Worm (Caenorhabditis elegans): Measurements from ENCODE around the gene C13A2.9.
"Not testable (repeated sequence)": the region's sequence is repeated elsewhere in the genome, so short reads cannot be mapped to it uniquely, and the experiment has no call there.

The C13A2.9 gene

ce11 chrV:7264042-7264441, at the start of gene C13A2.9:
Gene C13A2.9, minus strand, starts transcription at chrV:7264142.
- TF ChIP-seq unc-62 (GFP tag; optimal IDR thresholded peaks at IDR 0.05), result no peak

ce11 chrV:7313233-7313632, 49.3 kb upstream of the C13A2.9 start, which contains the start of gene srx-6:
Gene srx-6, minus strand, starts transcription at chrV:7313333.
- no peak for TF ChIP-seq unc-62 (GFP tag; optimal IDR thresholded peaks at IDR 0.05)

DNA sequence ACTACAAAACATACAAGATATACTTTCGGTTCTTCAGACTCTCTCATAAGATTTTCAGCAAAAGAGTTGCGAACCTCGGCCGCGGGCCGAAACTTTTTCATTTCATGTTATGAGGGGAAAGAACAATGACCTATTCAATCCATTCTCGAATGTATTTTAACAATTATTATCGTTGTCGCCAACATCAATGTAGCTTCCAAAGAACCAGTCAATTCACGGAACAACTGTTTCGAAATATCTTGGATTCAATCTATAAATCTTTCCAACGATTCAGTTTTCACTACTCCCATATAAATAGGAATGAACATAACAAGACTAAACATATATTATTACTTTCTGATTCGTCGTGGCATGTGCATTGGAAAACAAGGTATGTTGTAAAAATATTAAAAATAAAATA, 43.1 kb upstream of the C13A2.9 start, which contains the start of gene F07G11.1:
TSS of gene F07G11.1 (plus strand) at position 301 of the 400 bp plus-strand sequence.
- TF ChIP-seq unc-62 (GFP tag; optimal IDR thresholded peaks at IDR 0.05), result no peak

DNA sequence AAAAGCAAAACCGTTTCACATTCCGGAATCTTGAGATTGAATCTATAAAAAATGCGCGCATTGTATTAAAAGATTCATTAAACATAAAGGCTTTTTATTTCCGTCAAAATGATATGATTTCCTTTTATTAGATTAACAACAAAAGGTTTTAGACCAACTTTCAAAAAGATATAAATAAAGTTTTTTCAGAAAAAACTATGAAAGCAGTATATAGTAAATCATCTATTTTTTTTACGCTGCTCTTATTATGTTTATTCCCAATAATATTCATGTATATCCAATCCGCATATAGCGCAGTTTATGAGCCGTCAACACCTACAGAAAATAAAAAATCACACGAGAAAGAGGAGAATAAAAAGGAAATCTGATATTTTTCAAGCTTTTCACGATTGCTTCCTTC, 40.6 kb upstream of the C13A2.9 start, which contains the start of gene F07G11.2:
TSS of gene F07G11.2 (plus strand) at position 301 of the 400 bp plus-strand sequence.
- not testable (repeated sequence) for TF ChIP-seq unc-62 (GFP tag; optimal IDR thresholded peaks at IDR 0.05)

- no peak for TF ChIP-seq unc-62 (GFP tag; optimal IDR thresholded peaks at IDR 0.05)
Measured at ce11 chrV:7298463-7298862, 34.5 kb upstream of the C13A2.9 start, which contains the start of gene F07G11.3. Gene F07G11.3, plus strand, starts transcription at chrV:7298763.

DNA sequence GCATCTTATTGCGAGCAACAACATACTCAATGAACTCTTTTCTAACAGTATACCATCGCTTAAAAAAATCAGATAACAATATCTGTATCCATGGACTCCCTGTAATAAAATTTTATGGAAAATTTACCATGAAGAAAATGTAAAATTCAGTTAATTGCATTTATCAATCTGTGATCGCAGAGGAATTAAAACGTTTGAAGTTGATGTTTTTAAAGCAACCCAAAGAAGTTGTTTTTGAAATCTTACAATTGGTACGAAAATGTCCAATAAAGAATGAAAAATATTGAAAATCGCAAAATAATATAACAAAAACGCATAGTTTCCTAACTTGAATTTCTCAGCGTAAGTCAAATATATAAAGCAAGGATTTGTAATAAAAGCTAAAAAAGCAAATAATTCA, 33.3 kb upstream of the C13A2.9 start, which contains the start of gene srj-32:
TSS of gene srj-32 (minus strand) at position 101 of the 400 bp plus-strand sequence.
- TF ChIP-seq unc-62 (GFP tag; optimal IDR thresholded peaks at IDR 0.05), result no peak

DNA sequence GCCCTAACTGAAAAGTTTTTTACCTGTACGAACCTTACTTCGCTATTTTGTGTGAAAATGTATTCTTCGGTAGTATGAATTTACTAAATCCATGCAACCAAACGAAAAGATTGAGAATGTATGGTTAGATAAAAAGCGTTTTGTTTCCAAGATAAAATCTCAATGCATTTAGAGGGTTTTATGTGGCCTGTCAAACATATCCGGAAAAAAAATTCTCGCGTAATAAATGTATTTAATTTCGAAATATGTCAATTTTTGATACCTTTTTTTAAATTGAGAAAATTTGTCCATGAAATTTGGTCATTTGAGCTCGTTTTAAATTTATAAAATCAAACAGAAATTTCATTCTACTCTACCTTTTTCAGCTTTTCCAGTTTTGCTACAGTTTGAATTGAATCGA, 31.3 kb upstream of the C13A2.9 start, which contains the start of gene F07G11.4:
TSS of gene F07G11.4 (minus strand) at position 101 of the 400 bp plus-strand sequence.
- no peak for TF ChIP-seq unc-62 (GFP tag; optimal IDR thresholded peaks at IDR 0.05)

DNA sequence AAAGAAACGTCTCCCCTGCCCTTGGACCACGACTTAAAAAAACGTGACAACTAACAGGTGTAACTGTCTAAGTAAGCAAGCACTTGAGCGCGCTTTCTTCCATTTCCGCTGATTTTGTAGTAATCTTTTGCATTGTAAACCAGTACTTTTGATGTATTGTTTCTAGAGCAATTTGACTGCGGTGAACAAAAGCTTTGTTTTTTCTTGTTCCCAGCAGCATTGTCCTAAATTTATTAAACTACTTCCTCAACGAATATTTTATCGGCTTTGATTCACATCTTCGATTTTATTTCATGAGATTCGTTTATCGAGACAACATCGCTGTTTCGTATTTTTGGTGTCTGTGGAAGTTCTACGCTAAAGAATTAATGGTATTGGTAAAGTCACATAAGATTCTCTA, 24.8 kb upstream of the C13A2.9 start, which contains the start of gene C13A2.1:
TSS of gene C13A2.1 (plus strand) at position 301 of the 400 bp plus-strand sequence.
- no peak for TF ChIP-seq unc-62 (GFP tag; optimal IDR thresholded peaks at IDR 0.05)

- TF ChIP-seq unc-62 (GFP tag; optimal IDR thresholded peaks at IDR 0.05), result no peak
Measured at ce11 chrV:7282037-7282436, 18.1 kb upstream of the C13A2.9 start, which contains the start of gene C13A2.3. Gene C13A2.3, plus strand, starts transcription at chrV:7282337.

DNA sequence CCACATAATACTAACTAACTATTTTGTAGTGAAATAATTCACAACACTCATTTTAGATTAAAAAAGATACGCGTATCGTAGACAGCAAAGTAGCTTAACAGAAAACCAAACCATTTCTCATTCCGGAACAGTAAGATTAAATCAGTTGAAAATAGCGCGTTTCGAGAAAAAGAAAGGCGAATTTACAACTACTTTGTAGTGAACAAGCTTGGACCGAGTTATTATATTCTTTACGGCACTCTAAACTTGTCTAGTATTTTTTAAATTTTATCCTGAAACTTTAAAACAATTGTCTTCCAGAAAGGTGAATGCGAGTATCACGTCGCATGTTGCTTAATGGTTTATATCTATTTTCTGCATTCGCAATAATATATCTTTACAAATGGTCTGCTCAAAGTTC, 15.1 kb upstream of the C13A2.9 start, which contains the start of gene C13A2.4:
TSS of gene C13A2.4 (plus strand) at position 301 of the 400 bp plus-strand sequence.
- TF ChIP-seq unc-62 (GFP tag; optimal IDR thresholded peaks at IDR 0.05), result no peak

DNA sequence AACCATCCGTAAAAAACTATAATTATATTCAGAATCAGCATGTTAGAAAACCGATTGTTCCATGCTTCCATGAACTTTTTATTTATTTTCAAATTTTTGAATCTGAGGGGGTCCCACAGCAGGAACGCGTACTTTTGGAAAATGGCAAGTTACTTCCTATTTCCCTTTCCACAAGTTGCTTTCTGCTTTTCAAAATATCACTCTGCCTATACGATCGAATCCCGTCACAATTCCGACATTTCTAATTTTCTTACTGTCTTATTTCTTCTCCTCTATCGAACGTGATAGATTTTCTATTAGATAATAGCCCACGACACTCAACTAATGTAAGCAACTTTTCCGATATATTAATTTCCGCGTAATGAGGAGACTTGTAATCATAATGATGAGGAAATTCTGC, 11.5 kb upstream of the C13A2.9 start, which contains the start of gene C13A2.5:
TSS of gene C13A2.5 (plus strand) at position 301 of the 400 bp plus-strand sequence.
- TF ChIP-seq unc-62 (GFP tag; optimal IDR thresholded peaks at IDR 0.05), result no peak

ce11 chrV:7274992-7275391, 11.1 kb upstream of the C13A2.9 start, which contains the start of gene C13A2.10:
Gene C13A2.10, minus strand, starts transcription at chrV:7275092.
- TF ChIP-seq unc-62 (GFP tag; optimal IDR thresholded peaks at IDR 0.05), result no peak

DNA sequence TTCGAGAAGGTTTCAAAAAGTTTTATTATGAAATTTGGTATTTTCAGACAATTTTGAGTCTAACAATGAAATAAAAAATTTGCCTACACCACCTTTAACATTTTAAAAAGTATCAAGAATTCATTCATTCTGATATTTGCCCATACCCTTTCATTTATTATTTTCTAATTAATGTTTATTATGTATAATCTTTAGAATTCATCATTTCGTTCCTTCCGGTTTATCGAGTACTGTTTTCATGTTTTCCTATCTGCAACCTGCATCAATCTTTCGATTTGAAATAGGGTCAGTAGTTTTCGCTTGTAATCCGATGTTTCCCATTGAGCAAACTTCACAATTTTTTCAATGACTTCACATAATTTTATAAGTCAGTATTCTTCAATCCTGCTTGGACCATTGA, 5.5 kb upstream of the C13A2.9 start, which contains the start of gene C13A2.6:
TSS of gene C13A2.6 (plus strand) at position 301 of the 400 bp plus-strand sequence.
- TF ChIP-seq unc-62 (GFP tag; optimal IDR thresholded peaks at IDR 0.05), result no peak

- no peak for TF ChIP-seq unc-62 (GFP tag; optimal IDR thresholded peaks at IDR 0.05)
Measured at ce11 chrV:7266021-7266420, 2.1 kb upstream of the C13A2.9 start, which contains the start of gene C13A2.7. Gene C13A2.7, plus strand, starts transcription at chrV:7266321.

DNA sequence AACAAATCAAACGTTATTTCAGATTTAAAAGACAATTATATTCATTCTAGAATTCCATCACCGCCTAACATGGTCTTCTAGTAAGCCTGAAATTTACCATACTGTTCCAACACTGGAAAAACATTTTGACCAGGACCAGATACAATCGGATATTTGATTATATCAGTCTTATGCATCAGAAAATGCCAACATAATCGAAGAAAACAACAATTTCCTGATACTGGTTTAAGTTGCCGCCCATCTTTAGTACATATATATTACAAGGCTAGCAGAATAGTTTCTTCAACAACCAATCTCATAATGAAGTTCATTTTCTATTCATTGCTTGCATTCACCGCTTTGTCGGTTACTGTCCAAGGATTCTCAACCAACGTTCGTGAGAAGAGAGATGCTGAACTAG, 5.0 kb downstream of the C13A2.9 start, which contains the start of gene C13A2.12:
TSS of gene C13A2.12 (plus strand) at position 301 of the 400 bp plus-strand sequence.
- no peak for TF ChIP-seq unc-62 (GFP tag; optimal IDR thresholded peaks at IDR 0.05)

DNA sequence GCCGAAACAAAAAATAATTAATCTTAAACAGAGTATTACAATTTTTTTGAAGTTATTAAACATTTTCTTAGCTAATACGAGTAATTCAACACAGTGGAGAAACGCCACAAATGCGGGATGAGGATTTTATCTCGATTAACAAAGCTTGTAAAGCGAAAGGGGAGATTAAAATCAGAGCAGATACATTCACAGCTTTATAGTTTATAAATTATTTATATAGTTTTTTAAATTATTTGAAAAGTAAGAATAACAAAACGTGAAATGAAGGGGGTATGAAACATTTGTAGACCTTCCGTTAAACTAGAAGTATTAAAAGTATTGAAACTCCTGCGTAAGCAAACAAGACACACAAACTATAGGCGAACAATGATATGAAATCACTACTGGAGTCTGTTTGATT, 8.8 kb downstream of the C13A2.9 start, which contains the start of gene C05C8.8:
TSS of gene C05C8.8 (minus strand) at position 101 of the 400 bp plus-strand sequence.
- no peak for TF ChIP-seq unc-62 (GFP tag; optimal IDR thresholded peaks at IDR 0.05)

Data from whole organism, dauer.